Fruit fly (Drosophila melanogaster) whole organism, adult: ENCODE measurements around the gene Gos28.

Source experiments
- Clk ChIP-seq: fragments of 200-800 bp; sonication (Bioruptor generic); optimal IDR thresholded peaks from 2 replicates; lab custom pipeline; 2017; ENCODE audit warnings: missing biosample characterization, missing genetic modification characterization
- bab1 ChIP-seq: fragments of 200-800 bp; sonication (Bioruptor generic); optimal IDR thresholded peaks from 3 replicates; lab custom pipeline; 2019; ENCODE audit warnings: missing biosample characterization, mild to moderate bottlenecking, missing genetic modification characterization, moderate library complexity
- cic ChIP-seq: fragments of 200-800 bp; sonication (Bioruptor generic); optimal IDR thresholded peaks from 2 replicates; lab custom pipeline; 2017; ENCODE audit warnings: missing biosample characterization, mild to moderate bottlenecking, missing genetic modification characterization, moderate library complexity
- kay ChIP-seq: fragments of 200-800 bp; sonication (Bioruptor generic); peaks from one replicate; lab custom pipeline; 2016; ENCODE audit warnings: missing biosample characterization, missing genetic modification characterization, borderline replicate concordance
- ovo ChIP-seq: fragments of 200-800 bp; sonication (Bioruptor generic); optimal IDR thresholded peaks from 2 replicates; lab custom pipeline; 2016; ENCODE audit warnings: missing biosample characterization, missing genetic modification characterization
- pad ChIP-seq: fragments of 200-800 bp; sonication (Bioruptor generic); optimal IDR thresholded peaks from 3 replicates; lab custom pipeline; 2017; ENCODE audit warnings: missing biosample characterization, missing genetic modification characterization, mild to moderate bottlenecking, moderate library complexity, missing genetic modification reagents
- tj ChIP-seq: fragments of 200-800 bp; sonication (Bioruptor generic); optimal IDR thresholded peaks from 3 replicates; lab custom pipeline; 2017; ENCODE audit warnings: missing biosample characterization, mild to moderate bottlenecking, missing genetic modification characterization, moderate library complexity
- toe ChIP-seq: fragments of 200-800 bp; sonication (Bioruptor generic); optimal IDR thresholded peaks from 2 replicates; lab custom pipeline; 2016; ENCODE audit warnings: missing biosample characterization, missing genetic modification characterization

- TF ChIP-seq kay (GFP tag; lab: Kevin White, UChicago) (no peak), bab1 (no peak), ovo (GFP tag; lab: Kevin White, UChicago) (no peak), pad (GFP tag; lab: Kevin White, UChicago) (no peak), toe (no peak), tj (no peak), Clk (GFP tag; lab: Kevin White, UChicago) (no peak), cic (GFP tag; lab: Kevin White, UChicago) (no peak)
Observed at dm6 chr3R:18617411-18617810, 46.1 kb upstream of the Gos28 start, which contains the start of gene CG7695.
